Worm (Caenorhabditis elegans) whole organism, L3 larva: ENCODE data around the gene str-144.

Experiments used
- R02D3.7 ChIP-seq: fragments of 150-350 bp; optimal IDR thresholded peaks from 2 replicates; lab custom pipeline; 2014; ENCODE audit warnings: missing biosample characterization, missing genetic modification characterization
- ZK546.5 ChIP-seq: sonication (generic microtip); optimal IDR thresholded peaks from 2 replicates; lab custom pipeline; 2017; ENCODE audit warnings: missing biosample characterization, missing genetic modification characterization
- aly-2 ChIP-seq: fragments of 150-350 bp; optimal IDR thresholded peaks from 2 replicates; lab custom pipeline; 2014; ENCODE audit warnings: missing biosample characterization, missing genetic modification characterization
- ama-1 ChIP-seq: fragments of 150-350 bp; optimal IDR thresholded peaks from 2 replicates; lab custom pipeline; 2018
- ceh-28 ChIP-seq: fragments of 150-350 bp; optimal IDR thresholded peaks from 2 replicates; lab custom pipeline; 2014; ENCODE audit warnings: missing biosample characterization, missing genetic modification reagents, missing genetic modification characterization
- ceh-82 ChIP-seq: fragments of 150-350 bp; optimal IDR thresholded peaks from 2 replicates; lab custom pipeline; 2014; ENCODE audit warnings: missing biosample characterization, missing genetic modification characterization
- ceh-9 ChIP-seq: sonication (generic microtip); optimal IDR thresholded peaks from 2 replicates; lab custom pipeline; 2018; ENCODE audit warnings: missing biosample characterization, missing genetic modification characterization
- daf-12 ChIP-seq: fragments of 150-350 bp; optimal IDR thresholded peaks from 2 replicates; lab custom pipeline; 2014; ENCODE audit warnings: missing biosample characterization, missing genetic modification reagents, missing genetic modification characterization
- egl-27 ChIP-seq: sonication (generic microtip); optimal IDR thresholded peaks from 4 replicates; lab custom pipeline; 2017; ENCODE audit warnings: missing biosample characterization, missing genetic modification reagents, missing genetic modification characterization
- egl-5 ChIP-seq: fragments of 150-350 bp; optimal IDR thresholded peaks from 2 replicates; lab custom pipeline; 2017; ENCODE audit warnings: missing biosample characterization, missing genetic modification reagents, missing genetic modification characterization, inconsistent platforms
- elt-1 ChIP-seq: fragments of 150-350 bp; optimal IDR thresholded peaks from 2 replicates; lab custom pipeline; 2014; ENCODE audit warnings: missing biosample characterization, missing genetic modification characterization
- elt-2 ChIP-seq: sonication (generic microtip); optimal IDR thresholded peaks from 2 replicates; lab custom pipeline; 2016; ENCODE audit warnings: missing genetic modification reagents, mild to moderate bottlenecking, missing genetic modification characterization, missing compliant biosample characterization
- elt-3 ChIP-seq, 3 experiments: fragments of 150-350 bp in 1 of 3; sonication (generic microtip) in 2 of 3; optimal IDR thresholded peaks; 2 replicates in 2 of 3; 4 replicates in 1 of 3; lab custom pipeline; 2014 to 2017; ENCODE audit warnings: missing biosample characterization in 3 of 3, missing genetic modification characterization in 3 of 3
- eor-1 ChIP-seq, 2 experiments: fragments of 150-350 bp; optimal IDR thresholded peaks; 2 replicates each; lab custom pipeline; 2014 to 2018; ENCODE audit warnings: missing biosample characterization in 2 of 2, missing genetic modification characterization in 2 of 2
- fkh-10 ChIP-seq: sonication (generic microtip); optimal IDR thresholded peaks from 2 replicates; lab custom pipeline; 2017; ENCODE audit warnings: missing biosample characterization, missing genetic modification reagents, missing genetic modification characterization
- fos-1 ChIP-seq: fragments of 150-350 bp; optimal IDR thresholded peaks from 2 replicates; lab custom pipeline; 2014; ENCODE audit warnings: missing biosample characterization, missing genetic modification characterization
- hmg-11 ChIP-seq: sonication (generic microtip); optimal IDR thresholded peaks from 2 replicates; lab custom pipeline; 2016; ENCODE audit warnings: missing genetic modification characterization, missing compliant biosample characterization
- lin-15B ChIP-seq: fragments of 150-350 bp; optimal IDR thresholded peaks from 2 replicates; lab custom pipeline; 2014; ENCODE audit warnings: missing biosample characterization, missing genetic modification characterization
- lin-39 ChIP-seq: fragments of 150-350 bp; optimal IDR thresholded peaks from 2 replicates; lab custom pipeline; 2018; ENCODE audit warnings: missing biosample characterization, missing genetic modification reagents, missing genetic modification characterization
- lsy-12 ChIP-seq: sonication (generic microtip); optimal IDR thresholded peaks from 2 replicates; lab custom pipeline; 2016; ENCODE audit warnings: mild to moderate bottlenecking, missing genetic modification characterization, missing compliant biosample characterization
- mdl-1 ChIP-seq: fragments of 150-350 bp; optimal IDR thresholded peaks from 2 replicates; lab custom pipeline; 2014; ENCODE audit warnings: missing biosample characterization, missing genetic modification characterization
- nfya-1 ChIP-seq: sonication (generic microtip); optimal IDR thresholded peaks from 2 replicates; lab custom pipeline; 2017; ENCODE audit warnings: missing genetic modification characterization, mild to moderate bottlenecking, missing compliant biosample characterization, antibody characterized with exemption, moderate library complexity; ENCODE audit not compliant: insufficient read depth
- nhr-12 ChIP-seq: fragments of 150-350 bp; optimal IDR thresholded peaks from 2 replicates; lab custom pipeline; 2014; ENCODE audit warnings: missing biosample characterization, missing genetic modification characterization
- nhr-23 ChIP-seq: fragments of 150-350 bp; optimal IDR thresholded peaks from 2 replicates; lab custom pipeline; 2014; ENCODE audit warnings: missing biosample characterization, missing genetic modification reagents, missing genetic modification characterization
- nhr-237 ChIP-seq: fragments of 150-350 bp; optimal IDR thresholded peaks from 2 replicates; lab custom pipeline; 2014; ENCODE audit warnings: missing biosample characterization, missing genetic modification characterization
- nhr-25 ChIP-seq: sonication (generic microtip); optimal IDR thresholded peaks from 2 replicates; lab custom pipeline; 2017; ENCODE audit warnings: missing biosample characterization, missing genetic modification characterization
- nhr-28 ChIP-seq: fragments of 150-350 bp; optimal IDR thresholded peaks from 2 replicates; lab custom pipeline; 2014; ENCODE audit warnings: missing biosample characterization, missing genetic modification characterization
- nhr-43 ChIP-seq: sonication (generic microtip); optimal IDR thresholded peaks from 2 replicates; lab custom pipeline; 2016; ENCODE audit warnings: mild to moderate bottlenecking, missing genetic modification characterization, missing compliant biosample characterization; ENCODE audit not compliant: poor library complexity, severe bottlenecking
- nhr-76 ChIP-seq: fragments of 150-350 bp; sonication (generic microtip); optimal IDR thresholded peaks from 5 replicates; lab custom pipeline; 2014; ENCODE audit warnings: missing biosample characterization, missing genetic modification characterization
- nhr-77 ChIP-seq: fragments of 150-350 bp; optimal IDR thresholded peaks from 2 replicates; lab custom pipeline; 2014; ENCODE audit warnings: missing biosample characterization, missing genetic modification characterization
- pha-4 ChIP-seq: fragments of 150-350 bp; optimal IDR thresholded peaks from 2 replicates; lab custom pipeline; 2014; ENCODE audit warnings: missing biosample characterization, missing genetic modification reagents, missing genetic modification characterization
- pqm-1 ChIP-seq: fragments of 150-350 bp; optimal IDR thresholded peaks from 2 replicates; lab custom pipeline; 2017; ENCODE audit warnings: missing biosample characterization, missing genetic modification characterization, inconsistent platforms
- skn-1 ChIP-seq: fragments of 150-350 bp; optimal IDR thresholded peaks from 2 replicates; lab custom pipeline; 2014; ENCODE audit warnings: missing biosample characterization, missing genetic modification characterization
- snpc-4 ChIP-seq: fragments of 150-350 bp; optimal IDR thresholded peaks from 2 replicates; lab custom pipeline; 2014; ENCODE audit warnings: missing biosample characterization, missing genetic modification characterization
- tbx-2 ChIP-seq: sonication (generic microtip); optimal IDR thresholded peaks from 2 replicates; lab custom pipeline; 2016; ENCODE audit warnings: mild to moderate bottlenecking, missing genetic modification characterization, missing compliant biosample characterization
- unc-39 ChIP-seq: sonication (generic microtip); optimal IDR thresholded peaks from 4 replicates; lab custom pipeline; 2017; ENCODE audit warnings: missing biosample characterization, missing genetic modification characterization
- unc-62 ChIP-seq: fragments of 150-350 bp; sonication (generic microtip); optimal IDR thresholded peaks from 4 replicates; lab custom pipeline; 2014; ENCODE audit warnings: missing biosample characterization, missing genetic modification reagents, missing genetic modification characterization
- zag-1 ChIP-seq: fragments of 150-350 bp; optimal IDR thresholded peaks from 2 replicates; lab custom pipeline; 2014; ENCODE audit warnings: missing biosample characterization, missing genetic modification characterization
- ztf-4 ChIP-seq: fragments of 150-350 bp; optimal IDR thresholded peaks from 2 replicates; lab custom pipeline; 2014; ENCODE audit warnings: missing biosample characterization, missing genetic modification characterization

Gene str-144

ce11 chrV:8026343-8026742 lies 45.6 kb downstream of the str-144 start, which contains the start of gene F43H9.4:
TSS of gene F43H9.4 (plus strand) at chrV:8026708.
- TF ChIP-seq mdl-1 (peak; percentile 49), nhr-43 (peak; percentile 85), snpc-4 (tag; lab: Kevin White, UChicago) (no peak), lin-15B (tag; lab: Kevin White, UChicago) (no peak), elt-3 (tag; optimal IDR thresholded peaks at IDR 0.05; lab: Kevin White, UChicago) (peak in 1 of 3 experiments; percentile 10), nhr-23 (peak; percentile 28), eor-1 (tag; optimal IDR thresholded peaks at IDR 0.05; lab: Kevin White, UChicago) (no peak)

- TF ChIP-seq unc-62 (GFP tag; lab: Kevin White, UChicago) (no peak), tbx-2 (tag; lab: Kevin White, UChicago) (no peak), nhr-43 (peak; percentile 2), elt-2 (tag; lab: Kevin White, UChicago) (no peak), nhr-23 (no peak), aly-2 (tag; lab: Kevin White, UChicago) (no peak), nhr-77 (no peak), ceh-9 (tag; lab: Kevin White, UChicago) (no peak), nfya-1 (tag; lab: Kevin White, UChicago) (no peak), ceh-28 (tag; lab: Kevin White, UChicago) (no peak), ztf-4 (tag; lab: Kevin White, UChicago) (no peak), daf-12 (tag; lab: Kevin White, UChicago) (no peak), nhr-76 (tag; lab: Kevin White, UChicago) (no peak), lin-39 (no peak), egl-5 (tag; lab: Kevin White, UChicago) (no peak), nhr-25 (tag; lab: Kevin White, UChicago) (peak; percentile 3), unc-39 (no peak), zag-1 (tag; lab: Kevin White, UChicago) (no peak), lin-15B (tag; lab: Kevin White, UChicago) (no peak), elt-1 (tag; lab: Kevin White, UChicago) (peak; percentile 80), lsy-12 (tag; lab: Kevin White, UChicago) (no peak), ZK546.5 (no peak)
Observed at ce11 chrV:8025259-8025658, 46.7 kb downstream of the str-144 start.

ce11 chrV:8024752-8025151 lies 47.2 kb downstream of the str-144 start, which contains the start of gene F43H9.3:
TSS of gene F43H9.3 (minus strand) at chrV:8024940.
- TF ChIP-seq R02D3.7 (peak; percentile 89), pha-4 (peak; percentile 30), tbx-2 (tag; lab: Kevin White, UChicago) (no peak), pqm-1 (tag; lab: Kevin White, UChicago) (no peak), nfya-1 (tag; lab: Kevin White, UChicago) (peak; percentile 28), lin-15B (tag; lab: Kevin White, UChicago) (peak; percentile 2), hmg-11 (peak; percentile 18)

ce11 chrV:8022040-8022439 lies 49.9 kb downstream of the str-144 start, which contains the start of gene ech-3:
TSS of gene ech-3 (plus strand) at chrV:8022217.
- TF ChIP-seq unc-62 (GFP tag; lab: Kevin White, UChicago): no peak
- no peak for TF ChIP-seq nhr-77
- TF ChIP-seq ceh-28 (tag; lab: Kevin White, UChicago): peak; percentile 75
- no peak for TF ChIP-seq nhr-237
- no peak for TF ChIP-seq fos-1 (tag; lab: Kevin White, UChicago)
- TF ChIP-seq ceh-82 (tag; lab: Kevin White, UChicago): no peak
- TF ChIP-seq nfya-1 (tag; lab: Kevin White, UChicago): no peak
- TF ChIP-seq ZK546.5: no peak
- TF ChIP-seq snpc-4 (tag; lab: Kevin White, UChicago): no peak
- TF ChIP-seq aly-2 (tag; lab: Kevin White, UChicago): no peak
- TF ChIP-seq nhr-43: no peak
- TF ChIP-seq pqm-1 (tag; lab: Kevin White, UChicago): peak; percentile 21
- TF ChIP-seq ama-1 (lab: Kevin White, UChicago): no peak
- no peak for TF ChIP-seq egl-5 (tag; lab: Kevin White, UChicago)
- no peak for TF ChIP-seq skn-1 (tag; lab: Kevin White, UChicago)
- TF ChIP-seq egl-27 (tag; lab: Kevin White, UChicago): no peak
- TF ChIP-seq ceh-9 (tag; lab: Kevin White, UChicago): no peak
- peak; percentile 51 for TF ChIP-seq pha-4
- TF ChIP-seq nhr-28: no peak
- peak; percentile 39 for TF ChIP-seq elt-2 (tag; lab: Kevin White, UChicago)
- TF ChIP-seq nhr-23: no peak
- no peak for TF ChIP-seq fkh-10 (GFP tag; lab: Kevin White, UChicago)
- no peak for TF ChIP-seq nhr-12 (tag; lab: Kevin White, UChicago)
